Worm (Caenorhabditis elegans) whole organism, late embryonic: ENCODE data around the gene fbxa-16.
"Not testable (repeated sequence)": the region's sequence is repeated elsewhere in the genome, so short reads cannot be mapped to it uniquely, and the experiment has no call there.

Source experiments
- ceh-9 ChIP-seq: sonication (generic microtip); optimal IDR thresholded peaks from 2 replicates; lab custom pipeline; 2016; ENCODE audit warnings: mild to moderate bottlenecking, missing genetic modification characterization, inconsistent platforms, missing compliant biosample characterization
- fkh-6 ChIP-seq: sonication (generic microtip); optimal IDR thresholded peaks from 2 replicates; lab custom pipeline; 2016; ENCODE audit warnings: missing genetic modification characterization, missing compliant biosample characterization
- hlh-8 ChIP-seq: sonication (generic microtip); optimal IDR thresholded peaks from 2 replicates; lab custom pipeline; 2016; ENCODE audit warnings: missing genotype, missing genetic modification characterization, missing compliant biosample characterization
- lin-11 ChIP-seq: fragments of 200-800 bp; sonication (Bioruptor generic); optimal IDR thresholded peaks from 2 replicates; lab custom pipeline; 2018; ENCODE audit warnings: mild to moderate bottlenecking, missing genetic modification characterization, missing compliant biosample characterization
- pha-4 ChIP-seq: fragments of 150-350 bp; optimal IDR thresholded peaks from 2 replicates; lab custom pipeline; 2018; ENCODE audit warnings: missing biosample characterization, missing genetic modification reagents, missing genetic modification characterization
- pqm-1 ChIP-seq: sonication (generic microtip); optimal IDR thresholded peaks from 2 replicates; lab custom pipeline; 2016; ENCODE audit warnings: missing genetic modification characterization, missing compliant biosample characterization
- tbx-2 ChIP-seq: sonication (generic microtip); optimal IDR thresholded peaks from 2 replicates; lab custom pipeline; 2016; ENCODE audit warnings: missing genetic modification characterization, missing compliant biosample characterization

DNA sequence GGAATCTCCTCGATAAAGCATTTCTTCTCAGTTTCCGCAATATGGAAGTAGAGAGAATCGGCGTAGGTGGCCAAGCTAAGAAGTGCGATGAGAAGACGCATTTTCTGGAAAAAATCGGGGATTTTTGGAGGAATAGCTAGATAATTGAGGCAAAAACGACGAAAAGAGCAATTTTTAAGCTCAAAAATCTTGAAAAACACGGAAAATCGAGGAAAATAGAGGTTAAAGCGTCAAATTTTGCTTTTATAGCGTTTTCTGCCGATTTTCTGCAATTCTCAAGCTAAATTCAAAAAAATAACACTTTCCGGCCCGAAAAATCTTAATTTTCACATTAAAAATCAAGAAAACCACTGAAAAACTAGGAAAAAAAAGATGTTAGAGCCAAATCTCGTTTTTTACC lies 43.6 kb downstream of the fbxa-16 start, which contains the start of gene tmed-12:
- not testable (repeated sequence) for TF ChIP-seq pqm-1 (tag; lab: Kevin White, UChicago); tbx-2 (tag; lab: Kevin White, UChicago); fkh-6 (tag; lab: Kevin White, UChicago); hlh-8 (tag; lab: Kevin White, UChicago); pha-4 (tag; lab: Kevin White, UChicago); lin-11; ceh-9
